Fruit fly (Drosophila melanogaster) whole organism, pupa: ENCODE data around the gene CG15390.

Source experiments
- CG10348 ChIP-seq: fragments of 200-800 bp; sonication (Bioruptor generic); IDR thresholded peaks from 2 replicates; pipeline ENCODE4 v1.3.6; 2022; ENCODE audit warnings: missing biosample characterization, missing genetic modification characterization
- CG12605 ChIP-seq: fragments of 200-800 bp; sonication (Bioruptor generic); IDR thresholded peaks from 2 replicates; pipeline ENCODE4 v1.3.6; 2022; ENCODE audit warnings: missing biosample characterization, missing genetic modification characterization
- CG17806 ChIP-seq: fragments of 200-800 bp; sonication (Bioruptor generic); optimal IDR thresholded peaks from 2 replicates; lab custom pipeline; 2018; ENCODE audit warnings: missing biosample characterization, mild to moderate bottlenecking, missing genetic modification characterization, moderate library complexity
- CG32121 ChIP-seq: fragments of 200-800 bp; sonication (Bioruptor generic); IDR thresholded peaks from 2 replicates; pipeline ENCODE4 v1.3.6; 2022; ENCODE audit warnings: missing biosample characterization, missing genetic modification characterization
- CG9948 ChIP-seq: fragments of 200-800 bp; sonication (Bioruptor generic); optimal IDR thresholded peaks from 2 replicates; lab custom pipeline; 2018; ENCODE audit warnings: missing biosample characterization, mild to moderate bottlenecking, missing genetic modification characterization, moderate library complexity
- EcR ChIP-seq: fragments of 200-800 bp; sonication (Bioruptor generic); optimal IDR thresholded peaks from 3 replicates; lab custom pipeline; 2019; ENCODE audit warnings: missing biosample characterization, missing genetic modification characterization, mild to moderate bottlenecking, moderate library complexity, missing genetic modification reagents
- Ets98B ChIP-seq: fragments of 200-800 bp; sonication (Bioruptor generic); IDR thresholded peaks from 2 replicates; pipeline ENCODE4 v1.3.6; 2022; ENCODE audit warnings: missing biosample characterization, missing genetic modification characterization
- Pif1A ChIP-seq: fragments of 200-800 bp; sonication (Bioruptor generic); optimal IDR thresholded peaks from 3 replicates; lab custom pipeline; 2016; ENCODE audit warnings: missing biosample characterization, missing genetic modification characterization
- Pif1B ChIP-seq: fragments of 200-800 bp; sonication (Bioruptor generic); optimal IDR thresholded peaks from 3 replicates; lab custom pipeline; 2016; ENCODE audit warnings: missing biosample characterization, missing genetic modification characterization
- rn ChIP-seq: fragments of 200-800 bp; sonication (Bioruptor generic); IDR thresholded peaks from 2 replicates; pipeline ENCODE4 v1.3.6; 2022; ENCODE audit warnings: missing biosample characterization, missing genetic modification characterization

DNA sequence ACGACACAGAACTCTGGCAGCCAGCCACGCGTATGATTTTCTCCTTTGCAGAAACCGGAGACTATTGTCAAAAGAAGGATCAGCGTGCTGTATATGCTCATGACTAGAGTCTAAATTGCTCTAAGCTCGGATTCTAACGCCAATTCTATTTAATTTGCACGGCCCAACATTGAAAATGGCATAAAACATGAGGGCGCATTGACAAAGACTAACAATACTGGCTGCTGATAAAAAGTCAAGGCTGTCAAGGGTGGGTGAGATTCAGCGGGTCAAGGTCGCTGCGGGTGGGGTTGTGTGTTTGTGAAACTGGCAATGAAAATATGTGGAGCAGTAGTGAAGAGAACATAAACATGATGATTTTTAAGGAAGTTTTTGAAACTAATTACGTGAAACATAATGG is 43.4 kb downstream of the CG15390 start, which contains the start of gene CG34448:
- TF ChIP-seq CG17806 (tag; lab: Kevin White, UChicago) (no peak), EcR (GFP tag; lab: Kevin White, UChicago) (no peak), CG10348 (no peak), CG9948 (tag; lab: Kevin White, UChicago) (no peak), CG32121 (no peak), CG12605 (no peak), Pif1B (GFP tag; lab: Kevin White, UChicago) (no peak), rn (no peak), Pif1A (GFP tag; lab: Kevin White, UChicago) (no peak), Ets98B (GFP tag; lab: Robert Waterston, UW) (no peak)
